Fruit fly (Drosophila melanogaster) whole organism, embryonic: ENCODE measurements around the gene Coq7.

Source experiments
- Abd-B ChIP-seq: fragments of 200-800 bp; sonication (Bioruptor generic); optimal IDR thresholded peaks from 2 replicates; lab custom pipeline; 2018; ENCODE audit warnings: missing biosample characterization, mild to moderate bottlenecking, missing genetic modification characterization, moderate library complexity
- Adf1 ChIP-seq: fragments of 200-800 bp; sonication (Bioruptor generic); IDR thresholded peaks from 2 replicates; pipeline ENCODE4 v1.3.6; 2022; ENCODE audit warnings: missing biosample characterization, missing genetic modification characterization
- Aef1 ChIP-seq: fragments of 200-800 bp; sonication (Bioruptor generic); IDR thresholded peaks from 3 replicates; pipeline ENCODE4 v1.3.6; 2022; ENCODE audit warnings: missing biosample characterization, missing genetic modification characterization
- Asciz ChIP-seq: fragments of 200-800 bp; sonication (Bioruptor generic); optimal IDR thresholded peaks from 2 replicates; lab custom pipeline; 2017; ENCODE audit warnings: missing biosample characterization, mild to moderate bottlenecking, missing genetic modification characterization, missing genetic modification reagents
- Awh ChIP-seq: fragments of 200-800 bp; sonication (Bioruptor generic); IDR thresholded peaks from 2 replicates; pipeline ENCODE4, ENCODE4 v1.3.6; 2022; ENCODE audit warnings: missing biosample characterization, missing genetic modification characterization
- BtbVII ChIP-seq: fragments of 200-800 bp; sonication (Bioruptor generic); optimal IDR thresholded peaks from 3 replicates; lab custom pipeline; 2017; ENCODE audit warnings: missing biosample characterization, mild to moderate bottlenecking, missing genetic modification characterization
- CG12744 ChIP-seq: fragments of 200-800 bp; sonication (Bioruptor generic); optimal IDR thresholded peaks from 2 replicates; lab custom pipeline; 2016; ENCODE audit warnings: missing biosample characterization, missing genetic modification characterization
- CG13894 ChIP-seq: fragments of 200-800 bp; sonication (Bioruptor generic); optimal IDR thresholded peaks from 3 replicates; lab custom pipeline; 2018; ENCODE audit warnings: missing biosample characterization, mild to moderate bottlenecking, missing genetic modification characterization, moderate library complexity
- CG14441 ChIP-seq: fragments of 200-800 bp; sonication (Bioruptor generic); IDR thresholded peaks from 2 replicates; pipeline ENCODE4 v1.3.6; 2022; ENCODE audit warnings: missing biosample characterization, missing genetic modification characterization
- CG14710 ChIP-seq: fragments of 200-800 bp; sonication (Bioruptor generic); optimal IDR thresholded peaks from 3 replicates; lab custom pipeline; 2019; ENCODE audit warnings: missing biosample characterization, mild to moderate bottlenecking, missing genetic modification characterization, moderate library complexity
- CG15514 ChIP-seq: fragments of 200-800 bp; sonication (Bioruptor generic); optimal IDR thresholded peaks from 3 replicates; lab custom pipeline; 2017; ENCODE audit warnings: missing biosample characterization, missing genetic modification characterization, mild to moderate bottlenecking, moderate library complexity, missing genetic modification reagents
- CG17912 ChIP-seq: fragments of 200-800 bp; sonication (Bioruptor generic); optimal IDR thresholded peaks from 2 replicates; lab custom pipeline; 2018; ENCODE audit warnings: missing biosample characterization, mild to moderate bottlenecking, missing genetic modification characterization
- CG18011 ChIP-seq: fragments of 200-800 bp; sonication (Bioruptor generic); optimal IDR thresholded peaks from 2 replicates; lab custom pipeline; 2017; ENCODE audit warnings: missing biosample characterization, missing genetic modification characterization, mild to moderate bottlenecking, moderate library complexity, missing genotype
- CG18476 ChIP-seq: fragments of 200-800 bp; sonication (Bioruptor generic); optimal IDR thresholded peaks from 2 replicates; lab custom pipeline; 2016; ENCODE audit warnings: missing biosample characterization, mild to moderate bottlenecking, missing genetic modification characterization
- CG2712 ChIP-seq: fragments of 200-800 bp; optimal IDR thresholded peaks from 3 replicates; lab custom pipeline; 2019; ENCODE audit warnings: missing biosample characterization, mild to moderate bottlenecking, missing genetic modification characterization, moderate library complexity
- CG31224 ChIP-seq: fragments of 200-800 bp; sonication (Bioruptor generic); IDR thresholded peaks from 2 replicates; pipeline ENCODE4 v1.3.6; 2022; ENCODE audit warnings: missing biosample characterization, missing genetic modification characterization
- CG9437 ChIP-seq: fragments of 200-800 bp; sonication (Bioruptor generic); optimal IDR thresholded peaks from 2 replicates; lab custom pipeline; 2018; ENCODE audit warnings: missing biosample characterization, mild to moderate bottlenecking, missing genetic modification characterization
- CG9797 ChIP-seq: fragments of 200-800 bp; sonication (Bioruptor generic); optimal IDR thresholded peaks from 3 replicates; lab custom pipeline; 2018; ENCODE audit warnings: missing biosample characterization, mild to moderate bottlenecking, missing genetic modification characterization
- CoRest ChIP-seq: fragments of 200-800 bp; sonication (Bioruptor generic); optimal IDR thresholded peaks from 3 replicates; lab custom pipeline; 2018; ENCODE audit warnings: missing biosample characterization, mild to moderate bottlenecking, missing genetic modification characterization, moderate library complexity
- Dad ChIP-seq: fragments of 200-800 bp; sonication (Bioruptor generic); optimal IDR thresholded peaks from 3 replicates; lab custom pipeline; 2016; ENCODE audit warnings: missing biosample characterization, missing genetic modification characterization
- Dref ChIP-seq: fragments of 200-800 bp; sonication (Bioruptor generic); IDR thresholded peaks from 2 replicates; pipeline ENCODE4 v1.3.6; 2022; ENCODE audit warnings: missing biosample characterization, missing genetic modification characterization
- Fer3 ChIP-seq: fragments of 200-800 bp; sonication (Bioruptor generic); optimal IDR thresholded peaks from 2 replicates; lab custom pipeline; 2018; ENCODE audit warnings: missing biosample characterization, mild to moderate bottlenecking, missing genetic modification characterization, moderate library complexity
- HLH4C ChIP-seq: fragments of 200-800 bp; sonication (Bioruptor generic); IDR thresholded peaks from 3 replicates; pipeline ENCODE4 v1.3.6; 2022; ENCODE audit warnings: missing biosample characterization, missing genetic modification characterization; ENCODE audit not compliant: partially characterized antibody
- Lpt ChIP-seq: fragments of >200 bp; optimal IDR thresholded peaks from 2 replicates; lab custom pipeline; 2018; ENCODE audit warnings: missing biosample characterization, missing genetic modification characterization
- MESR4 ChIP-seq: fragments of 200-800 bp; sonication (Bioruptor generic); optimal IDR thresholded peaks from 2 replicates; lab custom pipeline; 2018; ENCODE audit warnings: missing biosample characterization, mild to moderate bottlenecking, missing genetic modification characterization, moderate library complexity
- NK7.1 ChIP-seq: fragments of 200-800 bp; sonication (Bioruptor generic); optimal IDR thresholded peaks from 3 replicates; lab custom pipeline; 2016; ENCODE audit warnings: missing biosample characterization, missing genetic modification characterization
- Opbp ChIP-seq: fragments of 200-800 bp; sonication (Bioruptor generic); IDR thresholded peaks from 3 replicates; pipeline ENCODE4 v1.3.6; 2022; ENCODE audit warnings: missing biosample characterization, missing genetic modification characterization; ENCODE audit not compliant: partially characterized antibody
- Optix ChIP-seq: fragments of 200-800 bp; sonication (Bioruptor generic); IDR thresholded peaks from 3 replicates; pipeline ENCODE4 v1.3.6; 2022; ENCODE audit warnings: missing biosample characterization, missing genetic modification characterization
- Side ChIP-seq: fragments of 200-800 bp; sonication (Bioruptor generic); optimal IDR thresholded peaks from 2 replicates; lab custom pipeline; 2016; ENCODE audit warnings: missing biosample characterization, missing genetic modification characterization
- Sin3A ChIP-seq: fragments of >200 bp; optimal IDR thresholded peaks from 2 replicates; lab custom pipeline; 2018
- Sry-β ChIP-seq: fragments of 200-800 bp; sonication (Bioruptor generic); optimal IDR thresholded peaks from 2 replicates; lab custom pipeline; 2018; ENCODE audit warnings: missing biosample characterization, mild to moderate bottlenecking, missing genetic modification characterization, moderate library complexity
- Trl ChIP-seq, 3 experiments: fragments of >200 bp in 2 of 3; fragments of 200-800 bp in 1 of 3; sonication (Bioruptor generic) in 1 of 3; optimal IDR thresholded peaks; 2 replicates in 1 of 3; 3 replicates in 2 of 3; lab custom pipeline; 2016 to 2017; ENCODE audit warnings: missing biosample characterization in 1 of 3, missing genetic modification characterization in 1 of 3
- abd-A ChIP-seq: fragments of 200-800 bp; sonication (Bioruptor generic); optimal IDR thresholded peaks from 3 replicates; lab custom pipeline; 2019; ENCODE audit warnings: missing biosample characterization, mild to moderate bottlenecking, missing genetic modification characterization, moderate library complexity
- ap ChIP-seq: fragments of 200-800 bp; sonication (Bioruptor generic); IDR thresholded peaks from 2 replicates; pipeline ENCODE4 v1.3.6; 2022; ENCODE audit warnings: missing biosample characterization, missing genetic modification characterization
- cg ChIP-seq: fragments of 200-800 bp; sonication (Bioruptor generic); optimal IDR thresholded peaks from 3 replicates; lab custom pipeline; 2019; ENCODE audit warnings: missing biosample characterization, mild to moderate bottlenecking, missing genetic modification characterization, moderate library complexity
- fd3F ChIP-seq: fragments of 200-800 bp; sonication (Bioruptor generic); optimal IDR thresholded peaks from 2 replicates; lab custom pipeline; 2018; ENCODE audit warnings: missing biosample characterization, mild to moderate bottlenecking, missing genetic modification characterization, moderate library complexity
- fu2 ChIP-seq: fragments of 200-800 bp; sonication (Bioruptor generic); optimal IDR thresholded peaks from 2 replicates; lab custom pipeline; 2016; ENCODE audit warnings: missing biosample characterization, missing genetic modification characterization
- gem ChIP-seq: fragments of 200-800 bp; sonication (Bioruptor generic); optimal IDR thresholded peaks from 2 replicates; lab custom pipeline; 2019; ENCODE audit warnings: missing biosample characterization, mild to moderate bottlenecking, missing genetic modification characterization, moderate library complexity
- gfzf ChIP-seq: fragments of 200-800 bp; sonication (Bioruptor generic); optimal IDR thresholded peaks from 2 replicates; lab custom pipeline; 2016; ENCODE audit warnings: missing biosample characterization, mild to moderate bottlenecking, missing genetic modification characterization, moderate library complexity
- grau ChIP-seq: fragments of 200-800 bp; optimal IDR thresholded peaks from 3 replicates; lab custom pipeline; 2019; ENCODE audit warnings: missing biosample characterization, mild to moderate bottlenecking, missing genetic modification characterization, moderate library complexity
- ind ChIP-seq: fragments of 200-800 bp; sonication (Bioruptor generic); optimal IDR thresholded peaks from 3 replicates; lab custom pipeline; 2016; ENCODE audit warnings: missing biosample characterization, missing genetic modification characterization
- kah ChIP-seq: fragments of 200-800 bp; sonication (Bioruptor generic); optimal IDR thresholded peaks from 2 replicates; lab custom pipeline; 2018; ENCODE audit warnings: missing biosample characterization, mild to moderate bottlenecking, missing genetic modification characterization
- maf-S ChIP-seq: fragments of 200-800 bp; sonication (Bioruptor generic); optimal IDR thresholded peaks from 2 replicates; lab custom pipeline; 2016; ENCODE audit warnings: missing biosample characterization, missing genetic modification characterization
- mld ChIP-seq: fragments of 200-800 bp; sonication (Bioruptor generic); IDR thresholded peaks from 3 replicates; pipeline ENCODE4 v1.3.6; 2022; ENCODE audit warnings: missing biosample characterization, missing genetic modification characterization; ENCODE audit not compliant: partially characterized antibody
- pum ChIP-seq: fragments of 200-800 bp; sonication (Bioruptor generic); optimal IDR thresholded peaks from 2 replicates; lab custom pipeline; 2016; ENCODE audit warnings: missing biosample characterization, missing genetic modification characterization
- repo ChIP-seq: fragments of 200-800 bp; sonication (Bioruptor generic); optimal IDR thresholded peaks from 2 replicates; lab custom pipeline; 2016; ENCODE audit warnings: missing biosample characterization, missing genetic modification characterization
- sr ChIP-seq: fragments of 200-800 bp; sonication (Bioruptor generic); IDR thresholded peaks from 3 replicates; pipeline ENCODE4 v1.3.6; 2022; ENCODE audit warnings: missing biosample characterization, missing genetic modification characterization
- tap ChIP-seq: fragments of 200-800 bp; optimal IDR thresholded peaks from 3 replicates; lab custom pipeline; 2019; ENCODE audit warnings: missing biosample characterization, mild to moderate bottlenecking, missing genetic modification characterization, moderate library complexity
- trem ChIP-seq: fragments of 200-800 bp; optimal IDR thresholded peaks from 3 replicates; lab custom pipeline; 2019; ENCODE audit warnings: missing biosample characterization, mild to moderate bottlenecking, missing genetic modification characterization, moderate library complexity
- vfl ChIP-seq: fragments of 200-800 bp; sonication (Bioruptor generic); optimal IDR thresholded peaks from 2 replicates; lab custom pipeline; 2016; ENCODE audit warnings: missing biosample characterization, missing genetic modification characterization

Coq7 gene

DNA sequence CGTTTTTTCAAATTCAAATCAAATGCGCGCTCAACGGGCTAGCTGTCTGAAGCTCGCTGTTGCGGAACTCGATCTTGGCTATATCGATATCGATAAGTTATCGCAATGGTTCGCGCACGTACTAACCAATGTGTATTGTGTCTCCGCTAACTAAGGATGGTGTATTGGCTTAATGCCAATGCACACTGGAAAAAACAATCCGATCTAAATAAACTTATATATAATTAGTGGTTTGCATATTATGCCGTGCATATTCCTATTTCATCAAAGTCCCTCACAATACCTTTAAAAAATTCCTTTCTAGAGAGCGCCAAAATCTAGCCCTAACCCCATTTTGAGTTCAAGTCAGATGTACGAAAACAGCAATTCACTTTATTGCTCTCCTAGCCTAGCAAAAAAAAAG, 29.8 kb upstream of the Coq7 start (continued):
- TF ChIP-seq CG15514 (GFP tag; lab: Kevin White, UChicago) (peak; percentile 82), gem (tag; lab: Kevin White, UChicago) (peak; percentile 56), sr (GFP tag; lab: Robert Waterston, UW) (no peak), Optix (GFP tag; lab: Robert Waterston, UW) (peak; percentile 44; the same call in 1 of the 3 replicates), Fer3 (peak; percentile 14), BtbVII (peak; percentile 7), CG17912 (peak; percentile 35), Asciz (peak; percentile 0), trem (tag; lab: Kevin White, UChicago) (peak; percentile 64), Lpt (GFP tag; lab: Kevin White, UChicago) (no peak), Sry-β (GFP tag; lab: Kevin White, UChicago) (no peak), CG12744 (GFP tag; lab: Kevin White, UChicago) (no peak), CG14710 (tag; lab: Kevin White, UChicago) (peak; percentile 67), CG18011 (peak; percentile 98), Trl (optimal IDR thresholded peaks at IDR 0.05; lab: Kevin White, UChicago) (no peak), Trl (GFP tag; optimal IDR thresholded peaks at IDR 0.05; lab: Kevin White, UChicago) (peak; percentile 50), Side (GFP tag; lab: Kevin White, UChicago) (peak; percentile 8), repo (GFP tag; lab: Kevin White, UChicago) (peak; percentile 46), maf-S (GFP tag; lab: Kevin White, UChicago) (peak; percentile 20), Abd-B (GFP tag; lab: Kevin White, UChicago) (peak; percentile 37), Sin3A (lab: Kevin White, UChicago) (peak; percentile 52), abd-A (tag; lab: Kevin White, UChicago) (no peak), fd3F (peak; percentile 4), grau (tag; lab: Kevin White, UChicago) (peak; percentile 51), ap (no peak), fu2 (no peak), CG13894 (tag; lab: Kevin White, UChicago) (peak; percentile 66), gfzf (peak; percentile 62), CoRest (tag; lab: Kevin White, UChicago) (peak; percentile 61), ind (peak; percentile 25), Dad (GFP tag; lab: Kevin White, UChicago) (peak; percentile 68), Adf1 (GFP tag; lab: Robert Waterston, UW) (0 out of 2 replicates have a peak, but pooled peaks have one; percentile 11), NK7.1 (GFP tag; lab: Kevin White, UChicago) (no peak), CG14441 (GFP tag; lab: Robert Waterston, UW) (peak; percentile 80), HLH4C (peak; percentile 74), Dref (peak; percentile 99), CG18476 (GFP tag; lab: Kevin White, UChicago) (peak; percentile 6), Awh (GFP tag; lab: Robert Waterston, UW) (peak; percentile 50; the same call in 1 of the 2 replicates), mld (peak; percentile 71; the same call in 1 of the 3 replicates), MESR4 (GFP tag; lab: Kevin White, UChicago) (peak; percentile 4), CG9437 (GFP tag; lab: Kevin White, UChicago) (no peak), kah (GFP tag; lab: Kevin White, UChicago) (no peak), Aef1 (GFP tag; lab: Robert Waterston, UW) (peak; percentile 18; the same call in 1 of the 3 replicates), cg (no peak), CG2712 (tag; lab: Kevin White, UChicago) (peak; percentile 56), Opbp (GFP tag; lab: Robert Waterston, UW) (peak; percentile 84), pum (peak; percentile 42), CG31224 (GFP tag; lab: Robert Waterston, UW) (no peak), tap (tag; lab: Kevin White, UChicago) (no peak), vfl (peak; percentile 53), CG9797 (GFP tag; lab: Kevin White, UChicago) (peak; percentile 52)
